Fruit fly (Drosophila melanogaster): Measurements from ENCODE around the gene Pgant5.

Pgant5 gene

dm6 chr2L:5070797-5071579 is 22.4 kb downstream of the Pgant5 start, which contains the start of gene RpL37A (continued):
- TF ChIP-seq prd (optimal IDR thresholded peaks at IDR 0.05) (no peak), prd (GFP tag; IDR thresholded peaks at IDR 0.05) (no peak; the same call in 2 of the 3 replicates), Hey (tag; optimal IDR thresholded peaks at IDR 0.05) (no peak), fu2 (GFP tag; optimal IDR thresholded peaks at IDR 0.05) (peak; percentile 62), BtbVII (GFP tag; optimal IDR thresholded peaks at IDR 0.05) (peak; percentile 78), Side (GFP tag; optimal IDR thresholded peaks at IDR 0.05) (peak; percentile 87), CG8290 (GFP tag; optimal IDR thresholded peaks at IDR 0.05) (peak; percentile 86), CG8290 (tag; optimal IDR thresholded peaks at IDR 0.05) (peak; percentile 81 to 89), emc (GFP tag; optimal IDR thresholded peaks at IDR 0.05) (peak; percentile 86), Xrp1 (GFP tag; IDR thresholded peaks at IDR 0.05) (no peak), mld (GFP tag; IDR thresholded peaks at IDR 0.05; ENCODE audit: partially characterized antibody) (no peak), CG31224 (GFP tag; IDR thresholded peaks at IDR 0.05) (peak; percentile 51), jumu (GFP tag; optimal IDR thresholded peaks at IDR 0.05) (peak; percentile 0), CG16813 (GFP tag; IDR thresholded peaks at IDR 0.05; ENCODE audit: partially characterized antibody) (no peak), Dip2 (GFP tag; IDR thresholded peaks at IDR 0.05) (no peak), CoRest (tag; optimal IDR thresholded peaks at IDR 0.05) (peak; percentile 68), unc-4 (GFP tag; IDR thresholded peaks at IDR 0.05; ENCODE audit: partially characterized antibody) (peak; percentile 32; the same call in 1 of the 2 replicates), Lim3 (GFP tag; IDR thresholded peaks at IDR 0.05) (no peak), ind (GFP tag; optimal IDR thresholded peaks at IDR 0.05) (peak; percentile 41), D (optimal IDR thresholded peaks at IDR 0.05) (no peak), D (GFP tag; optimal IDR thresholded peaks at IDR 0.05) (peak; percentile 78), z (GFP tag; IDR thresholded peaks at IDR 0.05) (peak; percentile 27; the same call in 1 of the 3 replicates), lbe (GFP tag; optimal IDR thresholded peaks at IDR 0.05) (peak; percentile 39), sd (tag; optimal IDR thresholded peaks at IDR 0.05) (no peak), CG30020 (tag; optimal IDR thresholded peaks at IDR 0.05) (peak; percentile 53), fru (optimal IDR thresholded peaks at IDR 0.05) (no peak), Doc2 (GFP tag; IDR thresholded peaks at IDR 0.05) (no peak), CG15601 (tag; optimal IDR thresholded peaks at IDR 0.05) (peak; percentile 86), CG4820 (GFP tag; optimal IDR thresholded peaks at IDR 0.05) (peak; percentile 53), CG11398 (GFP tag; optimal IDR thresholded peaks at IDR 0.05) (peak; percentile 78), CG6654 (GFP tag; optimal IDR thresholded peaks at IDR 0.05) (peak; percentile 45), CG2199 (GFP tag; IDR thresholded peaks at IDR 0.05) (peak; percentile 89), yki (optimal IDR thresholded peaks at IDR 0.05) (no peak), CG7839 (tag; optimal IDR thresholded peaks at IDR 0.05) (peak; percentile 72), CG12104 (GFP tag; optimal IDR thresholded peaks at IDR 0.05) (peak; percentile 87), sr (GFP tag; IDR thresholded peaks at IDR 0.05) (no peak; the same call in 1 of the 3 replicates), mam (GFP tag; optimal IDR thresholded peaks at IDR 0.05) (peak; percentile 69), PHDP (tag; optimal IDR thresholded peaks at IDR 0.05) (peak; percentile 57), CG30403 (GFP tag; optimal IDR thresholded peaks at IDR 0.05) (peak; percentile 69), dimm (GFP tag; IDR thresholded peaks at IDR 0.05) (no peak), CG2889 (GFP tag; IDR thresholded peaks at IDR 0.05) (no peak), CG32772 (GFP tag; IDR thresholded peaks at IDR 0.05) (no peak; the same call in 1 of the 2 replicates), CG5953 (GFP tag; IDR thresholded peaks at IDR 0.05) (peak; percentile 69), CG9727 (GFP tag; optimal IDR thresholded peaks at IDR 0.05) (peak; percentile 91), vvl (GFP tag; IDR thresholded peaks at IDR 0.05) (peak; percentile 90), Atf3 (GFP tag; optimal IDR thresholded peaks at IDR 0.05) (no peak), NK7.1 (GFP tag; optimal IDR thresholded peaks at IDR 0.05) (peak; percentile 67), tio (GFP tag; optimal IDR thresholded peaks at IDR 0.05) (peak; percentile 28), nau (GFP tag; optimal IDR thresholded peaks at IDR 0.05) (peak; percentile 87), jigr1 (GFP tag; IDR thresholded peaks at IDR 0.05) (no peak), H15 (GFP tag; IDR thresholded peaks at IDR 0.05) (peak; percentile 56; the same call in 2 of the 3 replicates), Lpt (GFP tag; optimal IDR thresholded peaks at IDR 0.05) (no peak)
